Worm (Caenorhabditis elegans): ENCODE measurements around the gene lact-8.

Gene lact-8

DNA sequence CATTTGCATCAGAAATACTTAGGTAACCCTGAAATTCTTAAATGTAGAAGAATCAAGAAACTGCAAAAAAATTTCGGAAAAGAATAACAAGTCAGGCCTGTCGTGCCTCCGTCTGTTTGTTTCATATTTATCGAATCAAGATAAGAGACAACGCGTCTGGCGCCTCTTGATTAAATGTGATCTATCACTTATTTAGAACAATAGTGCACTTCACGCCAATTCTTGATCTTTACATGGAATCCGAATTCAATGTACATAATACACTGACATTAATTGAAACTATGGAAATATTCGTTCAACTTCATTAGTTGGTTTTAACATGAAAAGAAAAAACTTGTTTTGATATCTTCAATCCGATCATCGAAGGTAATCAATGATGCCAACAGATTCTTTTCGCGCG, 29.1 kb upstream of the lact-8 start, which contains the start of gene mboa-2:
Gene mboa-2 (minus strand): TSS at position 28 of the 400 bp plus-strand sequence.
- TF ChIP-seq attf-6 (GFP tag; IDR thresholded peaks at IDR 0.05) (peak; percentile 58; the same call in 1 of the 2 replicates), nhr-80 (tag; optimal IDR thresholded peaks at IDR 0.05) (peak; percentile 38), Y95B8A.8 (GFP tag; IDR thresholded peaks at IDR 0.05) (0 out of 2 replicates have a peak, but pooled peaks have one; percentile 24), ekl-4 (GFP tag; IDR thresholded peaks at IDR 0.05) (0 out of 2 replicates have a peak, but pooled peaks have one; percentile 40), ZK185.1 (tag; optimal IDR thresholded peaks at IDR 0.05; ENCODE audit: poor library complexity, severe bottlenecking) (peak; percentile 5), gei-17 (GFP tag; optimal IDR thresholded peaks at IDR 0.05) (no peak), snpc-4 (GFP tag; optimal IDR thresholded peaks at IDR 0.05) (no peak), snpc-4 (tag; optimal IDR thresholded peaks at IDR 0.05) (peak in 2 of 4 experiments; percentile 49 to 63), lin-35 (GFP tag; optimal IDR thresholded peaks at IDR 0.05) (peak in 1 of 3 experiments; percentile 48), hrde-1 (tag; optimal IDR thresholded peaks at IDR 0.05; ENCODE audit: borderline replicate concordance) (peak; percentile 57), nhr-27 (tag; optimal IDR thresholded peaks at IDR 0.05) (no peak), ama-1 (optimal IDR thresholded peaks at IDR 0.05) (no peak), ama-1 (GFP tag; optimal IDR thresholded peaks at IDR 0.05) (peak in 1 of 2 experiments; percentile 48), nfyb-1 (GFP tag; IDR thresholded peaks at IDR 0.05) (peak; percentile 75), F10E7.11 (tag; optimal IDR thresholded peaks at IDR 0.05) (peak; percentile 29), dpff-1 (tag; optimal IDR thresholded peaks at IDR 0.05) (peak; percentile 45), snpc-3.4 (tag; optimal IDR thresholded peaks at IDR 0.05) (peak; percentile 33), lin-40 (tag; optimal IDR thresholded peaks at IDR 0.05) (peak; percentile 53), hsf-1 (GFP tag; IDR thresholded peaks at IDR 0.05) (0 out of 2 replicates have a peak, but pooled peaks have one; percentile 47), atf-7 (tag; optimal IDR thresholded peaks at IDR 0.05) (peak; percentile 43), mxl-1 (tag; optimal IDR thresholded peaks at IDR 0.05) (no peak), egl-18 (GFP tag; IDR thresholded peaks at IDR 0.05) (no peak), madf-6 (GFP tag; IDR thresholded peaks at IDR 0.05) (peak; percentile 20; the same call in 1 of the 2 replicates), snpc-1.3 (tag; optimal IDR thresholded peaks at IDR 0.05; ENCODE audit: insufficient read depth) (peak; percentile 22), Y53G8AR.9 (GFP tag; conservative IDR thresholded peaks at IDR 0.05) (peak; percentile 72), Y56A3A.18 (GFP tag; IDR thresholded peaks at IDR 0.05) (0 out of 2 replicates have a peak, but pooled peaks have one; percentile 52), F37B4.10 (GFP tag; IDR thresholded peaks at IDR 0.05) (no peak), nfya-2 (GFP tag; IDR thresholded peaks at IDR 0.05) (0 out of 2 replicates have a peak, but pooled peaks have one; percentile 45), attf-3 (GFP tag; conservative IDR thresholded peaks at IDR 0.05) (no peak), bed-1 (GFP tag; IDR thresholded peaks at IDR 0.05) (no peak), tlf-1 (GFP tag; optimal IDR thresholded peaks at IDR 0.05) (peak; percentile 10), B0336.3 (GFP tag; IDR thresholded peaks at IDR 0.05) (peak; percentile 73), hlh-26 (GFP tag; conservative IDR thresholded peaks at IDR 0.05) (no peak), let-607 (tag; optimal IDR thresholded peaks at IDR 0.05) (peak in 1 of 2 experiments; percentile 46), madf-10 (tag; optimal IDR thresholded peaks at IDR 0.05) (peak; percentile 9), cebp-1 (GFP tag; IDR thresholded peaks at IDR 0.05) (no peak), cebp-1 (tag; optimal IDR thresholded peaks at IDR 0.05) (peak; percentile 28), lsy-27 (tag; optimal IDR thresholded peaks at IDR 0.05; ENCODE audit: borderline replicate concordance, insufficient read depth) (no peak), repo-1 (tag; optimal IDR thresholded peaks at IDR 0.05) (peak; percentile 77), hmg-1.2 (GFP tag; IDR thresholded peaks at IDR 0.05) (peak; percentile 40), lin-54 (GFP tag; optimal IDR thresholded peaks at IDR 0.05) (peak; percentile 1), ceh-27 (GFP tag; optimal IDR thresholded peaks at IDR 0.05) (no peak), somi-1 (GFP tag; optimal IDR thresholded peaks at IDR 0.05) (peak; percentile 36)
